Worm (Caenorhabditis elegans) whole organism, L4 larva: Measurements from ENCODE around the gene C25F9.11.

ENCODE experiments used
- fkh-10 ChIP-seq: fragments of 150-350 bp; optimal IDR thresholded peaks from 2 replicates; lab custom pipeline; 2014; ENCODE audit warnings: missing biosample characterization, missing genetic modification reagents, missing genetic modification characterization
- rbr-2 ChIP-seq: sonication (generic microtip); optimal IDR thresholded peaks from 2 replicates; lab custom pipeline; 2016; ENCODE audit warnings: missing genotype, missing genetic modification characterization, missing compliant biosample characterization
- snpc-4 ChIP-seq: fragments of 150-350 bp; optimal IDR thresholded peaks from 2 replicates; lab custom pipeline; 2014; ENCODE audit warnings: missing biosample characterization, missing genetic modification characterization
- zag-1 ChIP-seq: fragments of 150-350 bp; optimal IDR thresholded peaks from 2 replicates; lab custom pipeline; 2014; ENCODE audit warnings: missing biosample characterization, missing genetic modification characterization

- TF ChIP-seq rbr-2 (tag; lab: Kevin White, UChicago) (no peak), zag-1 (tag; lab: Kevin White, UChicago) (no peak), fkh-10 (no peak), snpc-4 (tag; lab: Kevin White, UChicago) (no peak)
Observed at ce11 chrV:19403619-19404018, 29.3 kb downstream of the C25F9.11 start.
